Worm (Caenorhabditis elegans): Measurements from ENCODE around the gene H37A05.4.

Gene H37A05.4

ce11 chrV:13620676-13621075 is 28.9 kb downstream of the H37A05.4 start, which contains the start of gene F53F4.15:
TSS of gene F53F4.15 (plus strand) at chrV:13620976.
- no peak for TF ChIP-seq ztf-23 (GFP tag; IDR thresholded peaks at IDR 0.05)
- no peak for TF ChIP-seq ref-1 (GFP tag; conservative IDR thresholded peaks at IDR 0.05)
- TF ChIP-seq T22C8.4 (GFP tag; IDR thresholded peaks at IDR 0.05) = no peak
- no peak for TF ChIP-seq med-1 (GFP tag; optimal IDR thresholded peaks at IDR 0.05; ENCODE audit: insufficient read depth)

- no peak for TF ChIP-seq ztf-29 (GFP tag; IDR thresholded peaks at IDR 0.05)
- TF ChIP-seq med-1 (GFP tag; optimal IDR thresholded peaks at IDR 0.05; ENCODE audit: insufficient read depth) = no peak
- TF ChIP-seq T22C8.4 (GFP tag; IDR thresholded peaks at IDR 0.05) = no peak
- TF ChIP-seq tab-1 (GFP tag; IDR thresholded peaks at IDR 0.05) = no peak
- no peak for TF ChIP-seq klf-2 (GFP tag; conservative IDR thresholded peaks at IDR 0.05)
- TF ChIP-seq ref-1 (GFP tag; conservative IDR thresholded peaks at IDR 0.05) = no peak
- no peak for TF ChIP-seq cog-1 (tag; optimal IDR thresholded peaks at IDR 0.05)
- TF ChIP-seq flt-1 (GFP tag; IDR thresholded peaks at IDR 0.05) = no peak
- no peak for TF ChIP-seq ztf-23 (GFP tag; IDR thresholded peaks at IDR 0.05)
These were observed 29.8 kb downstream of the H37A05.4 start, which contains the start of gene srd-11 for ce11 chrV:13619752-13620151. TSS of gene srd-11 (minus strand) at chrV:13619852.

- no peak for TF ChIP-seq ztf-29 (GFP tag; IDR thresholded peaks at IDR 0.05)
- no peak for TF ChIP-seq T22C8.4 (GFP tag; IDR thresholded peaks at IDR 0.05)
- no peak for TF ChIP-seq ztf-23 (GFP tag; IDR thresholded peaks at IDR 0.05)
- TF ChIP-seq tab-1 (GFP tag; IDR thresholded peaks at IDR 0.05) = no peak
- TF ChIP-seq cog-1 (tag; optimal IDR thresholded peaks at IDR 0.05) = no peak
- TF ChIP-seq flt-1 (GFP tag; IDR thresholded peaks at IDR 0.05) = no peak
- TF ChIP-seq med-1 (GFP tag; optimal IDR thresholded peaks at IDR 0.05; ENCODE audit: insufficient read depth) = no peak
- TF ChIP-seq klf-2 (GFP tag; conservative IDR thresholded peaks at IDR 0.05) = no peak
- no peak for TF ChIP-seq ref-1 (GFP tag; conservative IDR thresholded peaks at IDR 0.05)
These were observed 35.7 kb downstream of the H37A05.4 start, which contains the start of gene F53F4.7 for ce11 chrV:13613870-13614269. TSS of gene F53F4.7 (minus strand) at chrV:13613970.

ce11 chrV:13611782-13612181 is 37.8 kb downstream of the H37A05.4 start, which contains the start of gene spig-9:
TSS of gene spig-9 (minus strand) at chrV:13611882.
- TF ChIP-seq klf-2 (GFP tag; conservative IDR thresholded peaks at IDR 0.05) = no peak
- no peak for TF ChIP-seq ztf-23 (GFP tag; IDR thresholded peaks at IDR 0.05)
- no peak for TF ChIP-seq med-1 (GFP tag; optimal IDR thresholded peaks at IDR 0.05; ENCODE audit: insufficient read depth)
- TF ChIP-seq flt-1 (GFP tag; IDR thresholded peaks at IDR 0.05) = no peak
- TF ChIP-seq ref-1 (GFP tag; conservative IDR thresholded peaks at IDR 0.05) = no peak

- TF ChIP-seq med-1 (GFP tag; optimal IDR thresholded peaks at IDR 0.05; ENCODE audit: insufficient read depth) (no peak), ref-1 (GFP tag; conservative IDR thresholded peaks at IDR 0.05) (no peak), klf-2 (GFP tag; conservative IDR thresholded peaks at IDR 0.05) (no peak), ztf-23 (GFP tag; IDR thresholded peaks at IDR 0.05) (no peak), flt-1 (GFP tag; IDR thresholded peaks at IDR 0.05) (no peak), T22C8.4 (GFP tag; IDR thresholded peaks at IDR 0.05) (no peak), cog-1 (tag; optimal IDR thresholded peaks at IDR 0.05) (no peak), ztf-29 (GFP tag; IDR thresholded peaks at IDR 0.05) (no peak), tab-1 (GFP tag; IDR thresholded peaks at IDR 0.05) (no peak)
These were observed 39.8 kb downstream of the H37A05.4 start for ce11 chrV:13609806-13610205.

ce11 chrV:13608486-13608885 is 41.1 kb downstream of the H37A05.4 start:
- no peak for TF ChIP-seq med-1 (GFP tag; optimal IDR thresholded peaks at IDR 0.05; ENCODE audit: insufficient read depth)
- no peak for TF ChIP-seq cog-1 (tag; optimal IDR thresholded peaks at IDR 0.05)
- TF ChIP-seq klf-2 (GFP tag; conservative IDR thresholded peaks at IDR 0.05) = no peak
- TF ChIP-seq ref-1 (GFP tag; conservative IDR thresholded peaks at IDR 0.05) = no peak
- no peak for TF ChIP-seq flt-1 (GFP tag; IDR thresholded peaks at IDR 0.05)
- no peak for TF ChIP-seq T22C8.4 (GFP tag; IDR thresholded peaks at IDR 0.05)
- TF ChIP-seq tab-1 (GFP tag; IDR thresholded peaks at IDR 0.05) = no peak
- no peak for TF ChIP-seq ztf-29 (GFP tag; IDR thresholded peaks at IDR 0.05)
- TF ChIP-seq ztf-23 (GFP tag; IDR thresholded peaks at IDR 0.05) = no peak

- TF ChIP-seq ztf-29 (GFP tag; IDR thresholded peaks at IDR 0.05) = no peak
- TF ChIP-seq T22C8.4 (GFP tag; IDR thresholded peaks at IDR 0.05) = no peak
- TF ChIP-seq med-1 (GFP tag; optimal IDR thresholded peaks at IDR 0.05; ENCODE audit: insufficient read depth) = no peak
- no peak for TF ChIP-seq flt-1 (GFP tag; IDR thresholded peaks at IDR 0.05)
- no peak for TF ChIP-seq tab-1 (GFP tag; IDR thresholded peaks at IDR 0.05)
- no peak for TF ChIP-seq klf-2 (GFP tag; conservative IDR thresholded peaks at IDR 0.05)
- TF ChIP-seq cog-1 (tag; optimal IDR thresholded peaks at IDR 0.05) = no peak
- TF ChIP-seq ref-1 (GFP tag; conservative IDR thresholded peaks at IDR 0.05) = no peak
- TF ChIP-seq ztf-23 (GFP tag; IDR thresholded peaks at IDR 0.05) = no peak
These were observed 42.8 kb downstream of the H37A05.4 start, which contains the start of gene fmo-4 for ce11 chrV:13606651-13607242. TSS of gene fmo-4 (minus strand) at chrV:13606701.

ce11 chrV:13600882-13601281 is 48.7 kb downstream of the H37A05.4 start, which contains the start of gene rdy-2:
TSS of gene rdy-2 (minus strand) at chrV:13600982.
- TF ChIP-seq ref-1 (GFP tag; conservative IDR thresholded peaks at IDR 0.05) (no peak), tab-1 (GFP tag; IDR thresholded peaks at IDR 0.05) (no peak), flt-1 (GFP tag; IDR thresholded peaks at IDR 0.05) (no peak), ztf-23 (GFP tag; IDR thresholded peaks at IDR 0.05) (no peak)

ce11 chrV:13598370-13598769 is 51.2 kb downstream of the H37A05.4 start:
- no peak for TF ChIP-seq ztf-23 (GFP tag; IDR thresholded peaks at IDR 0.05)
- no peak for TF ChIP-seq cog-1 (tag; optimal IDR thresholded peaks at IDR 0.05)
- TF ChIP-seq tab-1 (GFP tag; IDR thresholded peaks at IDR 0.05) = no peak
- TF ChIP-seq flt-1 (GFP tag; IDR thresholded peaks at IDR 0.05) = no peak
- no peak for TF ChIP-seq ref-1 (GFP tag; conservative IDR thresholded peaks at IDR 0.05)
- TF ChIP-seq klf-2 (GFP tag; conservative IDR thresholded peaks at IDR 0.05) = no peak
- no peak for TF ChIP-seq T22C8.4 (GFP tag; IDR thresholded peaks at IDR 0.05)
- no peak for TF ChIP-seq med-1 (GFP tag; optimal IDR thresholded peaks at IDR 0.05; ENCODE audit: insufficient read depth)
- no peak for TF ChIP-seq ztf-29 (GFP tag; IDR thresholded peaks at IDR 0.05)

All from whole organism, midembryonic.